Fruit fly (Drosophila melanogaster) whole organism, embryonic: Measurements from ENCODE around the gene scrt.

ENCODE experiments used
- ATbp ChIP-seq: fragments of 200-800 bp; sonication (Bioruptor generic); optimal IDR thresholded peaks from 2 replicates; lab custom pipeline; 2017; ENCODE audit warnings: missing biosample characterization, mild to moderate bottlenecking, missing genetic modification characterization, missing genetic modification reagents
- Aef1 ChIP-seq: fragments of 200-800 bp; sonication (Bioruptor generic); IDR thresholded peaks from 3 replicates; pipeline ENCODE4 v1.3.6; 2022; ENCODE audit warnings: missing biosample characterization, missing genetic modification characterization
- Awh ChIP-seq: fragments of 200-800 bp; sonication (Bioruptor generic); IDR thresholded peaks from 2 replicates; pipeline ENCODE4, ENCODE4 v1.3.6; 2022; ENCODE audit warnings: missing biosample characterization, missing genetic modification characterization
- CG10147 ChIP-seq: fragments of 200-800 bp; sonication (Bioruptor generic); optimal IDR thresholded peaks from 2 replicates; lab custom pipeline; 2019; ENCODE audit warnings: missing biosample characterization, mild to moderate bottlenecking, missing genetic modification characterization, moderate library complexity
- CG10267 ChIP-seq: fragments of 200-800 bp; sonication (Bioruptor generic); optimal IDR thresholded peaks from 2 replicates; lab custom pipeline; 2018; ENCODE audit warnings: missing biosample characterization, mild to moderate bottlenecking, missing genetic modification characterization, moderate library complexity
- CG11504 ChIP-seq: fragments of 200-800 bp; sonication (Bioruptor generic); optimal IDR thresholded peaks from 3 replicates; lab custom pipeline; 2019; ENCODE audit warnings: missing biosample characterization, mild to moderate bottlenecking, missing genetic modification characterization, moderate library complexity
- CG11696 ChIP-seq: fragments of 200-800 bp; sonication (Bioruptor generic); IDR thresholded peaks from 2 replicates; pipeline ENCODE4 v1.3.6; 2022; ENCODE audit warnings: missing biosample characterization, missing genetic modification characterization
- CG13123 ChIP-seq: fragments of 200-800 bp; sonication (Bioruptor generic); optimal IDR thresholded peaks from 2 replicates; lab custom pipeline; 2016; ENCODE audit warnings: missing biosample characterization, missing genetic modification characterization
- CG13287 ChIP-seq: fragments of 200-800 bp; sonication (Bioruptor generic); IDR thresholded peaks from 2 replicates; pipeline ENCODE4 v1.3.6; 2022; ENCODE audit warnings: missing biosample characterization, missing genetic modification characterization; ENCODE audit not compliant: partially characterized antibody
- CG14014 ChIP-seq: fragments of 200-800 bp; sonication (Bioruptor generic); IDR thresholded peaks from 2 replicates; pipeline ENCODE4 v1.3.6; 2022; ENCODE audit warnings: missing biosample characterization, missing genetic modification characterization
- CG15514 ChIP-seq: fragments of 200-800 bp; sonication (Bioruptor generic); optimal IDR thresholded peaks from 3 replicates; lab custom pipeline; 2017; ENCODE audit warnings: missing biosample characterization, missing genetic modification characterization, mild to moderate bottlenecking, moderate library complexity, missing genetic modification reagents
- CG18262 ChIP-seq: fragments of 200-800 bp; optimal IDR thresholded peaks from 3 replicates; lab custom pipeline; 2019; ENCODE audit warnings: missing biosample characterization, mild to moderate bottlenecking, missing genetic modification characterization, moderate library complexity
- CG18599 ChIP-seq: fragments of 200-800 bp; sonication (Bioruptor generic); optimal IDR thresholded peaks from 3 replicates; lab custom pipeline; 2017; ENCODE audit warnings: missing biosample characterization, missing genetic modification characterization, mild to moderate bottlenecking, moderate library complexity, missing genetic modification reagents
- CG2712 ChIP-seq: fragments of 200-800 bp; optimal IDR thresholded peaks from 3 replicates; lab custom pipeline; 2019; ENCODE audit warnings: missing biosample characterization, mild to moderate bottlenecking, missing genetic modification characterization, moderate library complexity
- CG31441 ChIP-seq: fragments of 200-800 bp; sonication (Bioruptor generic); IDR thresholded peaks from 2 replicates; pipeline ENCODE4 v1.3.6; 2022; ENCODE audit warnings: missing biosample characterization, missing genetic modification characterization
- CG3281 ChIP-seq: fragments of 200-800 bp; sonication (Bioruptor generic); optimal IDR thresholded peaks from 3 replicates; lab custom pipeline; 2017; ENCODE audit warnings: missing biosample characterization, mild to moderate bottlenecking, missing genetic modification characterization
- CG42726 ChIP-seq: fragments of 200-800 bp; sonication (Bioruptor generic); IDR thresholded peaks from 2 replicates; pipeline ENCODE4 v1.3.6; 2022; ENCODE audit warnings: missing biosample characterization, missing genetic modification characterization; ENCODE audit not compliant: partially characterized antibody
- CG4820 ChIP-seq: fragments of 200-800 bp; sonication (Bioruptor generic); optimal IDR thresholded peaks from 3 replicates; lab custom pipeline; 2016; ENCODE audit warnings: missing biosample characterization, missing genetic modification characterization
- CG4854 ChIP-seq: fragments of 200-800 bp; sonication (Bioruptor generic); optimal IDR thresholded peaks from 2 replicates; lab custom pipeline; 2016; ENCODE audit warnings: missing biosample characterization, missing genetic modification characterization, inconsistent platforms
- CG7839 ChIP-seq: fragments of 200-800 bp; sonication (Bioruptor generic); optimal IDR thresholded peaks from 3 replicates; lab custom pipeline; 2018; ENCODE audit warnings: missing biosample characterization, mild to moderate bottlenecking, missing genetic modification characterization, moderate library complexity
- CG8089 ChIP-seq: fragments of 200-800 bp; sonication (Bioruptor generic); optimal IDR thresholded peaks from 3 replicates; lab custom pipeline; 2016; ENCODE audit warnings: missing biosample characterization, missing genetic modification characterization
- CG9727 ChIP-seq: fragments of 200-800 bp; sonication (Bioruptor generic); optimal IDR thresholded peaks from 3 replicates; lab custom pipeline; 2017; ENCODE audit warnings: missing biosample characterization, mild to moderate bottlenecking, missing genetic modification characterization
- CoRest ChIP-seq: fragments of 200-800 bp; sonication (Bioruptor generic); optimal IDR thresholded peaks from 3 replicates; lab custom pipeline; 2018; ENCODE audit warnings: missing biosample characterization, mild to moderate bottlenecking, missing genetic modification characterization, moderate library complexity
- D19A ChIP-seq: fragments of 200-800 bp; optimal IDR thresholded peaks from 3 replicates; lab custom pipeline; 2019; ENCODE audit warnings: missing biosample characterization, mild to moderate bottlenecking, missing genetic modification characterization, moderate library complexity
- Dad ChIP-seq: fragments of 200-800 bp; sonication (Bioruptor generic); optimal IDR thresholded peaks from 3 replicates; lab custom pipeline; 2016; ENCODE audit warnings: missing biosample characterization, missing genetic modification characterization
- Dbx ChIP-seq: fragments of 200-800 bp; sonication (Bioruptor generic); IDR thresholded peaks from 3 replicates; pipeline ENCODE4 v1.3.6; 2022; ENCODE audit warnings: missing biosample characterization, missing genetic modification characterization
- Eip74EF ChIP-seq, 2 experiments: fragments of 200-800 bp in 1 of 2; fragments of >200 bp in 1 of 2; sonication (Bioruptor generic) in 1 of 2; optimal IDR thresholded peaks; 2 replicates each; lab custom pipeline; 2017 to 2019; ENCODE audit warnings: missing biosample characterization in 2 of 2, missing genetic modification characterization in 2 of 2, mild to moderate bottlenecking in 1 of 2, moderate library complexity in 1 of 2
- Hand ChIP-seq: fragments of 200-800 bp; sonication (Bioruptor generic); optimal IDR thresholded peaks from 2 replicates; lab custom pipeline; 2017; ENCODE audit warnings: mild to moderate bottlenecking, missing biosample characterization, missing genetic modification reagents, missing genetic modification characterization
- Hmr ChIP-seq: fragments of 200-800 bp; sonication (Bioruptor generic); optimal IDR thresholded peaks from 3 replicates; lab custom pipeline; 2017; ENCODE audit warnings: mild to moderate bottlenecking, missing biosample characterization, missing genetic modification reagents, missing genetic modification characterization
- MESR4 ChIP-seq: fragments of 200-800 bp; sonication (Bioruptor generic); optimal IDR thresholded peaks from 2 replicates; lab custom pipeline; 2018; ENCODE audit warnings: missing biosample characterization, mild to moderate bottlenecking, missing genetic modification characterization, moderate library complexity
- Mad ChIP-seq: fragments of 200-800 bp; sonication (Bioruptor generic); optimal IDR thresholded peaks from 2 replicates; lab custom pipeline; 2016; ENCODE audit warnings: missing biosample characterization, missing genetic modification characterization
- Nf-YB ChIP-seq: fragments of 200-800 bp; sonication (Bioruptor generic); optimal IDR thresholded peaks from 3 replicates; lab custom pipeline; 2019; ENCODE audit warnings: missing biosample characterization, mild to moderate bottlenecking, missing genetic modification characterization, moderate library complexity
- Oli ChIP-seq: fragments of 200-800 bp; sonication (Bioruptor generic); optimal IDR thresholded peaks from 2 replicates; lab custom pipeline; 2018; ENCODE audit warnings: missing biosample characterization, mild to moderate bottlenecking, missing genetic modification characterization, moderate library complexity
- Xrp1 ChIP-seq: fragments of 200-800 bp; sonication (Bioruptor generic); IDR thresholded peaks from 2 replicates; pipeline ENCODE4 v1.3.6; 2022; ENCODE audit warnings: missing biosample characterization, missing genetic modification characterization
- ash1 ChIP-seq: fragments of 200-800 bp; sonication (Bioruptor generic); optimal IDR thresholded peaks from 2 replicates; lab custom pipeline; 2018; ENCODE audit warnings: missing biosample characterization, mild to moderate bottlenecking, missing genetic modification characterization
- br ChIP-seq: fragments of >200 bp; optimal IDR thresholded peaks from 2 replicates; lab custom pipeline; 2017
- cas ChIP-seq: fragments of 200-800 bp; sonication (Bioruptor generic); IDR thresholded peaks from 2 replicates; pipeline ENCODE4 v1.3.6; 2022; ENCODE audit warnings: missing biosample characterization, missing genetic modification characterization
- da ChIP-seq: fragments of 200-800 bp; sonication (Bioruptor generic); optimal IDR thresholded peaks from 2 replicates; lab custom pipeline; 2016; ENCODE audit warnings: missing biosample characterization, missing genetic modification characterization
- fd96Cb ChIP-seq: fragments of 200-800 bp; sonication (Bioruptor generic); optimal IDR thresholded peaks from 2 replicates; lab custom pipeline; 2018; ENCODE audit warnings: missing biosample characterization, mild to moderate bottlenecking, missing genetic modification characterization, moderate library complexity
- ftz-f1 ChIP-seq: fragments of 200-800 bp; sonication (Bioruptor generic); optimal IDR thresholded peaks from 2 replicates; lab custom pipeline; 2016; ENCODE audit warnings: missing biosample characterization, missing genetic modification characterization
- grau ChIP-seq: fragments of 200-800 bp; optimal IDR thresholded peaks from 3 replicates; lab custom pipeline; 2019; ENCODE audit warnings: missing biosample characterization, mild to moderate bottlenecking, missing genetic modification characterization, moderate library complexity
- ken ChIP-seq: fragments of 200-800 bp; sonication (Bioruptor generic); IDR thresholded peaks from 3 replicates; pipeline ENCODE4 v1.3.6; 2022; ENCODE audit warnings: missing biosample characterization, missing genetic modification characterization
- pan ChIP-seq, 4 experiments: fragments of >200 bp in 3 of 4; fragments of 200-800 bp in 1 of 4; sonication (Bioruptor generic) in 1 of 4; optimal IDR thresholded peaks in 3 of 4; IDR thresholded peaks in 1 of 4; 2 replicates each; pipeline versions ENCODE4 v1.3.6 to Lab custom; 2017 to 2022; ENCODE audit warnings: missing biosample characterization in 2 of 4, missing genetic modification characterization in 2 of 4, mixed read lengths in 1 of 4
- ranshi ChIP-seq: fragments of 200-800 bp; sonication (Bioruptor generic); IDR thresholded peaks from 2 replicates; pipeline ENCODE4 v1.3.6; 2022; ENCODE audit warnings: missing biosample characterization, missing genetic modification characterization
- ro ChIP-seq: fragments of 200-800 bp; sonication (Bioruptor generic); IDR thresholded peaks from 2 replicates; pipeline ENCODE4 v1.3.6; 2022; ENCODE audit warnings: missing biosample characterization, missing genetic modification characterization
- sens-2 ChIP-seq: fragments of 200-800 bp; sonication (Bioruptor generic); IDR thresholded peaks from 2 replicates; pipeline ENCODE4 v1.3.6; 2022; ENCODE audit warnings: missing biosample characterization, missing genetic modification characterization

scrt gene

DNA sequence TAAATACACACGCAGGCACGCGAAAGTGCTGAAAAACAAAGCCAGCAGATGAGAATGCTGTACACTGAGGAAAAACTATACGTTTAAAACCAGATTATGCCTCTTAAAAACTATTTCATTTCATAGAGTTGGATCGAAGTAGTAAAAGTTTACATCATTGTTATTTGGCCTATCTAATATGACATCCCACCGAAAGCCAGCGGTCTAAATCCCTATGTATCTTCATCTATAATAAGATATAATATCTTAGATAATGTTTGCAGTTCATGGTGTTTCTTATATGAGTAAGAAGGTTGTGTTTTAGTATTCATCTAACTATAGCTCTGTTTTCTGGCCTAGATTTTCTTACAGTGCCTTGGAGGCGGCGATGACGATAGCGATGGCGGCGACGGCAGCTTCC is 26.4 kb downstream of the scrt start (continued):
- TF ChIP-seq CG11504 (tag; lab: Kevin White, UChicago) (peak; percentile 59), CG10147 (peak; percentile 21), CG18262 (peak; percentile 43), Dbx (GFP tag; lab: Robert Waterston, UW) (no peak), Mad (GFP tag; lab: Kevin White, UChicago) (no peak), Oli (tag; lab: Kevin White, UChicago) (peak; percentile 24), br (lab: Kevin White, UChicago) (no peak), CG15514 (GFP tag; lab: Kevin White, UChicago) (peak; percentile 15), CG42726 (GFP tag; lab: Robert Waterston, UW) (no peak), Hmr (peak; percentile 47), CG14014 (GFP tag; lab: Robert Waterston, UW) (no peak), da (GFP tag; lab: Kevin White, UChicago) (no peak), CoRest (tag; lab: Kevin White, UChicago) (peak; percentile 21), CG11696 (GFP tag; lab: Robert Waterston, UW) (no peak), grau (tag; lab: Kevin White, UChicago) (peak; percentile 38), ken (GFP tag; lab: Robert Waterston, UW) (no peak), cas (GFP tag; lab: Robert Waterston, UW) (no peak), CG4854 (GFP tag; lab: Kevin White, UChicago) (no peak), CG13123 (GFP tag; lab: Kevin White, UChicago) (no peak), ro (GFP tag; lab: Robert Waterston, UW) (no peak), Awh (GFP tag; lab: Robert Waterston, UW) (no peak), Eip74EF (GFP tag; optimal IDR thresholded peaks at IDR 0.05; lab: Kevin White, UChicago) (peak in 1 of 2 experiments; percentile 2), sens-2 (GFP tag; lab: Robert Waterston, UW) (no peak), CG18599 (GFP tag; lab: Kevin White, UChicago) (peak; percentile 70), CG8089 (GFP tag; lab: Kevin White, UChicago) (no peak), Nf-YB (GFP tag; lab: Kevin White, UChicago) (no peak), fd96Cb (tag; lab: Kevin White, UChicago) (peak; percentile 13), Aef1 (GFP tag; lab: Robert Waterston, UW) (no peak), ranshi (GFP tag; lab: Robert Waterston, UW) (no peak), pan (optimal IDR thresholded peaks at IDR 0.05; lab: Kevin White, UChicago) (no peak), pan (GFP tag; optimal IDR thresholded peaks at IDR 0.05 in 1 of 2, IDR thresholded peaks at IDR 0.05 in 1 of 2) (no peak), Xrp1 (GFP tag; lab: Robert Waterston, UW) (peak; percentile 11; the same call in 1 of the 2 replicates), CG7839 (tag; lab: Kevin White, UChicago) (peak; percentile 38), D19A (peak; percentile 12), CG3281 (peak; percentile 37), CG13287 (GFP tag; lab: Robert Waterston, UW) (no peak), ATbp (GFP tag; lab: Kevin White, UChicago) (no peak), CG10267 (peak; percentile 22), Dad (GFP tag; lab: Kevin White, UChicago) (no peak), CG4820 (GFP tag; lab: Kevin White, UChicago) (no peak), CG9727 (peak; percentile 30), CG2712 (peak; percentile 22), ash1 (GFP tag; lab: Kevin White, UChicago) (no peak), MESR4 (GFP tag; lab: Kevin White, UChicago) (no peak), CG31441 (GFP tag; lab: Robert Waterston, UW) (peak; percentile 54), ftz-f1 (GFP tag; lab: Kevin White, UChicago) (no peak), Hand (GFP tag; lab: Kevin White, UChicago) (peak; percentile 44)
